Worm (Caenorhabditis elegans) whole organism, L1 larva: Measurements from ENCODE around the gene F12A10.6.
A peak's percentile ranks its signal among the peaks of the same experiment; 100 is the strongest.

Experiments
- C04F5.9 ChIP-seq: sonication (generic microtip); optimal IDR thresholded peaks from 2 replicates; lab custom pipeline; 2016; ENCODE audit warnings: missing genetic modification characterization, missing compliant biosample characterization
- C34B4.2 ChIP-seq: sonication (generic microtip); optimal IDR thresholded peaks from 2 replicates; lab custom pipeline; 2017; ENCODE audit warnings: mild to moderate bottlenecking, missing genetic modification characterization, missing compliant biosample characterization
- F16B12.6 ChIP-seq: fragments of 150-350 bp; optimal IDR thresholded peaks from 2 replicates; lab custom pipeline; 2014; ENCODE audit warnings: missing biosample characterization, missing genetic modification characterization
- Y116A8C.19 ChIP-seq: sonication (generic microtip); optimal IDR thresholded peaks from 2 replicates; lab custom pipeline; 2016; ENCODE audit warnings: missing compliant biosample characterization, missing genetic modification characterization, borderline replicate concordance
- aha-1 ChIP-seq: fragments of 150-350 bp; optimal IDR thresholded peaks from 2 replicates; lab custom pipeline; 2014; ENCODE audit warnings: missing biosample characterization, missing genetic modification characterization
- blmp-1 ChIP-seq: fragments of 150-350 bp; optimal IDR thresholded peaks from 2 replicates; lab custom pipeline; 2014; ENCODE audit warnings: missing biosample characterization, missing genetic modification characterization
- ceh-63 ChIP-seq: fragments of 200-800 bp; sonication (Bioruptor generic); optimal IDR thresholded peaks from 2 replicates; lab custom pipeline; 2018; ENCODE audit warnings: mild to moderate bottlenecking, missing genetic modification characterization, missing compliant biosample characterization
- ceh-8 ChIP-seq: fragments of 200-800 bp; sonication (Bioruptor generic); optimal IDR thresholded peaks from 2 replicates; lab custom pipeline; 2018; ENCODE audit warnings: mild to moderate bottlenecking, missing genetic modification characterization, moderate library complexity, missing compliant biosample characterization
- ceh-82 ChIP-seq, 3 experiments: fragments of 150-350 bp in 1 of 3; sonication (generic microtip) in 2 of 3; optimal IDR thresholded peaks; 2 replicates each; lab custom pipeline; 2014 to 2017; ENCODE audit warnings: missing biosample characterization in 3 of 3, missing genetic modification characterization in 3 of 3
- ceh-90 ChIP-seq: sonication (generic microtip); optimal IDR thresholded peaks from 2 replicates; lab custom pipeline; 2016; ENCODE audit warnings: missing genetic modification characterization, missing compliant biosample characterization
- ces-1 ChIP-seq: fragments of 150-350 bp; optimal IDR thresholded peaks from 2 replicates; lab custom pipeline; 2014; ENCODE audit warnings: missing biosample characterization, missing genetic modification reagents, missing genetic modification characterization
- efl-1 ChIP-seq, 4 experiments: fragments of 150-350 bp; optimal IDR thresholded peaks in 3 of 4; peaks in 1 of 4; 1 replicate in 1 of 4; 2 replicates in 3 of 4; lab custom pipeline; 2014; ENCODE audit warnings: missing biosample characterization in 2 of 4, missing genetic modification characterization in 2 of 4, missing genetic modification reagents in 2 of 4
- egl-13 ChIP-seq: sonication (generic microtip); optimal IDR thresholded peaks from 2 replicates; lab custom pipeline; 2016; ENCODE audit warnings: missing genotype, missing genetic modification reagents, missing genetic modification characterization, missing compliant biosample characterization
- elt-2 ChIP-seq: sonication (generic microtip); optimal IDR thresholded peaks from 2 replicates; lab custom pipeline; 2016; ENCODE audit warnings: missing genetic modification characterization, mild to moderate bottlenecking, inconsistent platforms, missing compliant biosample characterization, missing genetic modification reagents
- elt-3 ChIP-seq, 6 experiments: fragments of 150-350 bp in 1 of 6; sonication (generic microtip); optimal IDR thresholded peaks; 2 replicates each; lab custom pipeline; 2017 to 2018; ENCODE audit warnings: missing biosample characterization in 6 of 6, missing genetic modification characterization in 6 of 6, inconsistent platforms in 1 of 6
- fkh-10 ChIP-seq: sonication (generic microtip); optimal IDR thresholded peaks from 2 replicates; lab custom pipeline; 2017; ENCODE audit warnings: missing biosample characterization, missing genetic modification reagents, missing genetic modification characterization
- fkh-4 ChIP-seq: sonication (generic microtip); optimal IDR thresholded peaks from 2 replicates; lab custom pipeline; 2016; ENCODE audit warnings: missing compliant biosample characterization, missing genetic modification characterization, borderline replicate concordance
- fkh-8 ChIP-seq: sonication (generic microtip); optimal IDR thresholded peaks from 2 replicates; lab custom pipeline; 2016; ENCODE audit warnings: mild to moderate bottlenecking, missing genetic modification characterization, missing compliant biosample characterization
- fos-1 ChIP-seq: fragments of 150-350 bp; optimal IDR thresholded peaks from 2 replicates; lab custom pipeline; 2014; ENCODE audit warnings: missing biosample characterization, missing genetic modification characterization
- hpl-2 ChIP-seq: fragments of 150-350 bp; optimal IDR thresholded peaks from 2 replicates; lab custom pipeline; 2014; ENCODE audit warnings: missing biosample characterization, missing genetic modification reagents, missing genetic modification characterization
- irx-1 ChIP-seq: sonication (generic microtip); optimal IDR thresholded peaks from 2 replicates; lab custom pipeline; 2016; ENCODE audit warnings: missing genetic modification characterization, missing compliant biosample characterization
- isw-1 ChIP-seq: fragments of 200-800 bp; sonication (Bioruptor generic); IDR thresholded peaks from 2 replicates; pipeline ENCODE4 v1.3.6; 2022; ENCODE audit warnings: missing genetic modification characterization, missing compliant biosample characterization
- jun-1 ChIP-seq: fragments of 150-350 bp; optimal IDR thresholded peaks from 2 replicates; lab custom pipeline; 2014; ENCODE audit warnings: missing biosample characterization, missing genetic modification reagents, missing genetic modification characterization
- lin-15B ChIP-seq: fragments of 150-350 bp; sonication (generic microtip); optimal IDR thresholded peaks from 3 replicates; lab custom pipeline; 2014; ENCODE audit warnings: missing biosample characterization, missing genetic modification characterization
- lin-35 ChIP-seq, 2 experiments: fragments of 150-350 bp; optimal IDR thresholded peaks; 2 replicates each; lab custom pipeline; 2014; ENCODE audit warnings: missing biosample characterization in 2 of 2, missing genetic modification characterization in 2 of 2, missing genetic modification reagents in 2 of 2
- lir-3 ChIP-seq: sonication (generic microtip); optimal IDR thresholded peaks from 2 replicates; lab custom pipeline; 2016; ENCODE audit warnings: mild to moderate bottlenecking, missing genetic modification characterization, moderate library complexity, missing compliant biosample characterization; ENCODE audit not compliant: poor library complexity
- lsy-2 ChIP-seq, 2 experiments: fragments of 150-350 bp; optimal IDR thresholded peaks; 2 replicates each; lab custom pipeline; 2014; ENCODE audit warnings: missing biosample characterization in 2 of 2, missing genetic modification characterization in 2 of 2
- mdl-1 ChIP-seq, 2 experiments: fragments of 150-350 bp; optimal IDR thresholded peaks; 2 replicates each; lab custom pipeline; 2014 to 2017; ENCODE audit warnings: missing biosample characterization in 2 of 2, missing genetic modification characterization in 2 of 2, inconsistent platforms in 1 of 2
- nhr-11 ChIP-seq: fragments of 150-350 bp; optimal IDR thresholded peaks from 2 replicates; lab custom pipeline; 2014; ENCODE audit warnings: missing biosample characterization, missing genetic modification characterization
- nhr-12 ChIP-seq: sonication (generic microtip); optimal IDR thresholded peaks from 2 replicates; lab custom pipeline; 2017; ENCODE audit warnings: missing biosample characterization, missing genetic modification characterization
- nhr-19 ChIP-seq: fragments of 200-800 bp; sonication (Bioruptor generic); conservative IDR thresholded peaks from 2 replicates; pipeline ENCODE4 v1.3.6; 2022; ENCODE audit warnings: missing genetic modification characterization, missing compliant biosample characterization
- nhr-28 ChIP-seq: fragments of 150-350 bp; optimal IDR thresholded peaks from 2 replicates; lab custom pipeline; 2014; ENCODE audit warnings: missing biosample characterization, missing genetic modification characterization
- nhr-47 ChIP-seq: sonication (generic microtip); optimal IDR thresholded peaks from 2 replicates; lab custom pipeline; 2016; ENCODE audit warnings: mild to moderate bottlenecking, missing genetic modification characterization, moderate library complexity, missing compliant biosample characterization
- nhr-76 ChIP-seq: sonication (generic microtip); optimal IDR thresholded peaks from 2 replicates; lab custom pipeline; 2017; ENCODE audit warnings: missing biosample characterization, missing genetic modification characterization
- nhr-77 ChIP-seq: fragments of 150-350 bp; optimal IDR thresholded peaks from 2 replicates; lab custom pipeline; 2014; ENCODE audit warnings: missing biosample characterization, missing genetic modification characterization
- nhr-84 ChIP-seq: sonication (generic microtip); optimal IDR thresholded peaks from 2 replicates; lab custom pipeline; 2017; ENCODE audit warnings: missing biosample characterization, missing genetic modification characterization
- pax-3 ChIP-seq: fragments of 200-800 bp; sonication (Bioruptor generic); optimal IDR thresholded peaks from 2 replicates; lab custom pipeline; 2018; ENCODE audit warnings: mild to moderate bottlenecking, missing genetic modification characterization, moderate library complexity, missing compliant biosample characterization
- rnt-1 ChIP-seq: sonication (generic microtip); optimal IDR thresholded peaks from 2 replicates; lab custom pipeline; 2016; ENCODE audit warnings: mild to moderate bottlenecking, missing genetic modification characterization, moderate library complexity, missing compliant biosample characterization
- skn-1 ChIP-seq: fragments of 150-350 bp; optimal IDR thresholded peaks from 2 replicates; lab custom pipeline; 2014; ENCODE audit warnings: missing biosample characterization, missing genetic modification characterization
- snpc-4 ChIP-seq: fragments of 150-350 bp; optimal IDR thresholded peaks from 2 replicates; lab custom pipeline; 2014; ENCODE audit warnings: missing biosample characterization, missing genetic modification characterization
- snu-23 ChIP-seq: sonication (generic microtip); optimal IDR thresholded peaks from 2 replicates; lab custom pipeline; 2016; ENCODE audit warnings: missing genetic modification characterization, missing compliant biosample characterization
- sox-4 ChIP-seq: sonication (generic microtip); optimal IDR thresholded peaks from 2 replicates; lab custom pipeline; 2016; ENCODE audit warnings: missing genetic modification characterization, missing compliant biosample characterization
- sup-37 ChIP-seq: fragments of 200-800 bp; sonication (Bioruptor generic); optimal IDR thresholded peaks from 2 replicates; lab custom pipeline; 2018; ENCODE audit warnings: mild to moderate bottlenecking, missing genetic modification characterization, missing compliant biosample characterization
- tbx-2 ChIP-seq: sonication (generic microtip); optimal IDR thresholded peaks from 2 replicates; lab custom pipeline; 2016; ENCODE audit warnings: missing genetic modification characterization, missing compliant biosample characterization
- unc-130 ChIP-seq: fragments of 150-350 bp; optimal IDR thresholded peaks from 2 replicates; lab custom pipeline; 2017; ENCODE audit warnings: missing biosample characterization, missing genetic modification characterization, inconsistent platforms
- unc-98 ChIP-seq: fragments of 200-800 bp; sonication (Bioruptor generic); IDR thresholded peaks from 2 replicates; pipeline ENCODE4 v1.3.6; 2022; ENCODE audit warnings: missing genetic modification characterization, missing compliant biosample characterization
- vab-15 ChIP-seq: sonication (generic microtip); optimal IDR thresholded peaks from 2 replicates; lab custom pipeline; 2017; ENCODE audit warnings: missing genotype, mild to moderate bottlenecking, missing genetic modification characterization, missing compliant biosample characterization
- xbp-1 ChIP-seq: sonication (generic microtip); optimal IDR thresholded peaks from 2 replicates; lab custom pipeline; 2016; ENCODE audit warnings: missing genetic modification characterization, missing compliant biosample characterization
- zip-4 ChIP-seq: fragments of 200-800 bp; sonication (Bioruptor generic); optimal IDR thresholded peaks from 2 replicates; lab custom pipeline; 2018; ENCODE audit warnings: mild to moderate bottlenecking, missing genetic modification characterization, moderate library complexity, missing compliant biosample characterization
- ztf-11 ChIP-seq, 2 experiments: sonication (generic microtip); optimal IDR thresholded peaks; 2 replicates each; lab custom pipeline; 2016 to 2017; ENCODE audit warnings: missing genetic modification characterization in 2 of 2, missing biosample characterization in 1 of 2, missing compliant biosample characterization in 1 of 2

The F12A10.6 gene

DNA sequence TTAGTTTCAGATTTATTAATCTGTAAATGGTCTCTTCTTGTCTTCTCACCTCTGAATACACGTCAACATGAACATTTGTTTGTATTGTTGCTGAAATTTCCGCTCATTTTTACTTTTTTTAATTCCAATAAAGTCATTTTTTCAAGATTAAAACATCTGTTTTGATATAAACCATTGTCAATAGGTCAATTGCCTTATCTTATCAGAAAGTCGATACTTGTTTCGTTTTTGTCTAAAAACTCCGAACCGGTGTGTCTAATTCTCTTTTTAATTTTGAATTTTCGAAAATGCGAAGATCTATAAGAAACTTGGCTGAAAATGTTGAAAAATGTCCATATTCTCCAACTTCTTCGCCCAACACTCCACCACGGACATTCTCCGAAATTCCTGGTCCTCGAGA, 9.5 kb upstream of the F12A10.6 start, which contains the start of gene cyp-44A1:
Gene cyp-44A1 (plus strand): TSS at position 285 of the 400 bp plus-strand sequence.
- peak; percentile 40 for TF ChIP-seq elt-2
- no peak for TF ChIP-seq nhr-77 (tag; lab: Kevin White, UChicago)

DNA sequence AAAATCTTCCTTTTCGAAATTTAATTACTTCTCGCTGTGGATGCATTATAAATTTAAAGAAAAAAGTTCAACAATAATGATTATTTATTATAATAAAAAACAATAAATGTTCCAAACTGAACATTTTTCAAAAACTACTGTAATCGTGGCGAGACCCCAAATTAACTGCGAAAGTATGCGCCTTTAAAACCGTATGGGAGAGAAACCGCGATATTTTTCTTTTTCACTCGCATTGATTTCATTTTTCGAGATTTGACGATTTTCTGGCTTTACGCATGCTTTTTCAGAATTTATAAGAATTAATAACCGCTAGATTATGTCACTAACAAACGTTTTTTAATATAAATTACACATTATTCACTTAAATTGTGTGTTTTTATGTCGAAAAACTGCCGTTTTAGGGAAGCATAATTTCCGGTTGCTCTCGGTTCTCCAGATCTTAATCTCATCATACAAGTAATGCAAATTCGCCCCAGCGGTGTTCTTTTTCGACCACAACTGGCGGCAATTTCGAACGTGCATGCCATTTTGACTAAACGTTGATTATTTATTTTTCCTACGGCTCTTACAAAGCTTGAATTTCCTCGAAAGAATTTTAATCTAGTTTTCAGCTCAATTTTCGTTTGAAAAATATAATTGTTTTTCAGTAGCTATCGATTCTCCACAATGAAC, 6.8 kb upstream of the F12A10.6 start, which contains the start of gene F12A10.8:
Gene F12A10.8 (minus strand): TSS at position 79 of the 672 bp plus-strand sequence.
- TF ChIP-seq nhr-76 (no peak), lin-15B (tag; lab: Kevin White, UChicago) (peak; percentile 67), snu-23 (GFP tag; lab: Kevin White, UChicago) (peak; percentile 24), nhr-12 (no peak), lir-3 (tag; lab: Kevin White, UChicago) (no peak), fkh-10 (GFP tag; lab: Kevin White, UChicago) (no peak), sup-37 (GFP tag; lab: Kevin White, UChicago) (no peak), fkh-4 (no peak), aha-1 (no peak), nhr-47 (tag; lab: Kevin White, UChicago) (no peak), efl-1 (optimal IDR thresholded peaks at IDR 0.05; lab: Kevin White, UChicago) (peak; percentile 57 to 83), efl-1 (GFP tag; optimal IDR thresholded peaks at IDR 0.05 in 1 of 2; lab: Kevin White, UChicago) (peak; percentile 85 to 98), unc-130 (no peak), irx-1 (tag; lab: Kevin White, UChicago) (no peak), hpl-2 (no peak), F16B12.6 (tag; lab: Kevin White, UChicago) (peak; percentile 30), lsy-2 (tag; optimal IDR thresholded peaks at IDR 0.05; lab: Kevin White, UChicago) (peak in 1 of 2 experiments; percentile 68), egl-13 (tag; lab: Kevin White, UChicago) (no peak), elt-2 (no peak), ceh-8 (GFP tag; lab: Kevin White, UChicago) (no peak), ceh-90 (tag; lab: Kevin White, UChicago) (no peak), rnt-1 (tag; lab: Kevin White, UChicago) (peak; percentile 21), nhr-84 (tag; lab: Kevin White, UChicago) (no peak), xbp-1 (tag; lab: Kevin White, UChicago) (no peak), elt-3 (tag; optimal IDR thresholded peaks at IDR 0.05; lab: Kevin White, UChicago) (no peak), Y116A8C.19 (tag; lab: Kevin White, UChicago) (no peak), zip-4 (GFP tag; lab: Kevin White, UChicago) (no peak), ceh-63 (GFP tag; lab: Kevin White, UChicago) (no peak), nhr-11 (tag; lab: Kevin White, UChicago) (no peak), nhr-28 (tag; lab: Kevin White, UChicago) (no peak), mdl-1 (tag; optimal IDR thresholded peaks at IDR 0.05; lab: Kevin White, UChicago) (no peak), unc-98 (GFP tag; lab: Robert Waterston, UW) (no peak), fos-1 (tag; lab: Kevin White, UChicago) (no peak), vab-15 (tag; lab: Kevin White, UChicago) (no peak), sox-4 (tag; lab: Kevin White, UChicago) (no peak), C04F5.9 (tag; lab: Kevin White, UChicago) (no peak), snpc-4 (no peak), fkh-8 (tag; lab: Kevin White, UChicago) (no peak), blmp-1 (tag; lab: Kevin White, UChicago) (peak; percentile 55), skn-1 (tag; lab: Kevin White, UChicago) (peak; percentile 17), ces-1 (GFP tag; lab: Kevin White, UChicago) (no peak), jun-1 (tag; lab: Kevin White, UChicago) (no peak), tbx-2 (no peak), nhr-19 (no peak), lin-35 (GFP tag; optimal IDR thresholded peaks at IDR 0.05; lab: Kevin White, UChicago) (peak; percentile 75 to 92), ceh-82 (tag; optimal IDR thresholded peaks at IDR 0.05; lab: Kevin White, UChicago) (peak in 1 of 3 experiments; percentile 32), C34B4.2 (tag; lab: Kevin White, UChicago) (no peak), ztf-11 (tag; optimal IDR thresholded peaks at IDR 0.05; lab: Kevin White, UChicago) (no peak), isw-1 (GFP tag; lab: Robert Waterston, UW) (no peak), pax-3 (tag; lab: Kevin White, UChicago) (no peak)
